Worm (Caenorhabditis elegans) whole organism, midembryonic: Measurements from ENCODE around the gene dsl-4.

ENCODE experiments used
- cog-1 ChIP-seq: sonication (generic microtip); optimal IDR thresholded peaks from 2 replicates; lab custom pipeline; 2016; ENCODE audit warnings: missing genetic modification characterization, missing compliant biosample characterization
- flt-1 ChIP-seq: fragments of 200-800 bp; sonication (Bioruptor generic); IDR thresholded peaks from 2 replicates; pipeline ENCODE4 v1.3.6; 2022; ENCODE audit warnings: missing genetic modification characterization, missing compliant biosample characterization
- ref-1 ChIP-seq: fragments of 200-800 bp; sonication (Bioruptor generic); conservative IDR thresholded peaks from 2 replicates; pipeline ENCODE4 v1.3.6; 2022; ENCODE audit warnings: missing genetic modification reagents, missing genetic modification characterization, missing compliant biosample characterization
- ztf-23 ChIP-seq: fragments of 200-800 bp; sonication (Bioruptor generic); IDR thresholded peaks from 2 replicates; pipeline ENCODE4 v1.3.6; 2022; ENCODE audit warnings: missing genetic modification reagents, missing genetic modification characterization, missing compliant biosample characterization

- TF ChIP-seq ztf-23 (GFP tag; lab: Robert Waterston, UW) (no peak), ref-1 (no peak), flt-1 (GFP tag; lab: Robert Waterston, UW) (no peak), cog-1 (tag; lab: Kevin White, UChicago) (no peak)
These were observed 44.1 kb downstream of the dsl-4 start, which contains the start of gene F28H6.8 for ce11 chrX:14134244-14134643.
